Worm (Caenorhabditis elegans) whole organism, early embryonic: ENCODE results near the gene B0250.8.

Experiments used
- F13C5.2 ChIP-seq: sonication (generic microtip); optimal IDR thresholded peaks from 2 replicates; lab custom pipeline; 2017; ENCODE audit warnings: mild to moderate bottlenecking, missing genetic modification characterization, inconsistent platforms, missing compliant biosample characterization
- ama-1 ChIP-seq: fragments of 150-350 bp; optimal IDR thresholded peaks from 2 replicates; lab custom pipeline; 2014
- ceh-36 ChIP-seq: sonication (generic microtip); optimal IDR thresholded peaks from 2 replicates; lab custom pipeline; 2016; ENCODE audit warnings: missing genetic modification characterization, inconsistent platforms, missing compliant biosample characterization
- hmg-4 ChIP-seq: fragments of 200-800 bp; sonication (Bioruptor generic); optimal IDR thresholded peaks from 2 replicates; lab custom pipeline; 2018; ENCODE audit warnings: mild to moderate bottlenecking, missing genetic modification characterization, missing compliant biosample characterization
- tbx-11 ChIP-seq: fragments of 200-800 bp; sonication (Bioruptor generic); IDR thresholded peaks from 2 replicates; pipeline ENCODE4 v1.3.6; 2022; ENCODE audit warnings: missing genetic modification characterization, missing compliant biosample characterization
- tra-4 ChIP-seq: sonication (generic microtip); optimal IDR thresholded peaks from 2 replicates; lab custom pipeline; 2017; ENCODE audit warnings: missing genetic modification characterization, missing compliant biosample characterization

- TF ChIP-seq tbx-11 (GFP tag; lab: Robert Waterston, UW) (no peak), ama-1 (lab: Kevin White, UChicago) (no peak), hmg-4 (GFP tag; lab: Kevin White, UChicago) (no peak), ceh-36 (tag; lab: Kevin White, UChicago) (no peak), F13C5.2 (tag; lab: Kevin White, UChicago) (no peak), tra-4 (tag; lab: Kevin White, UChicago) (no peak)
Observed at ce11 chrV:20492385-20492784, 22.1 kb upstream of the B0250.8 start, which contains the start of gene srbc-79.
